Fruit fly (Drosophila melanogaster) whole organism, embryonic: Measurements from ENCODE around the gene CG11596.
A peak's percentile ranks its signal among the peaks of the same experiment; 100 is the strongest.

Experiments
- Abd-B ChIP-seq: fragments of 200-800 bp; sonication (Bioruptor generic); optimal IDR thresholded peaks from 2 replicates; lab custom pipeline; 2018; ENCODE audit warnings: missing biosample characterization, mild to moderate bottlenecking, missing genetic modification characterization, moderate library complexity
- Atf-2 ChIP-seq: fragments of 200-800 bp; sonication (Bioruptor generic); optimal IDR thresholded peaks from 2 replicates; lab custom pipeline; 2016; ENCODE audit warnings: missing biosample characterization, missing genetic modification characterization
- CG12659 ChIP-seq: fragments of 200-800 bp; sonication (Bioruptor generic); optimal IDR thresholded peaks from 3 replicates; lab custom pipeline; 2017; ENCODE audit warnings: mild to moderate bottlenecking, missing biosample characterization, missing genetic modification reagents, missing genetic modification characterization
- CG13424 ChIP-seq: fragments of 200-800 bp; sonication (Bioruptor generic); optimal IDR thresholded peaks from 2 replicates; lab custom pipeline; 2019; ENCODE audit warnings: missing biosample characterization, mild to moderate bottlenecking, missing genetic modification characterization, moderate library complexity
- CG15479 ChIP-seq: fragments of 200-800 bp; sonication (Bioruptor generic); optimal IDR thresholded peaks from 3 replicates; lab custom pipeline; 2019; ENCODE audit warnings: missing biosample characterization, mild to moderate bottlenecking, missing genetic modification characterization, moderate library complexity
- CG17328 ChIP-seq: fragments of 200-800 bp; sonication (Bioruptor generic); IDR thresholded peaks from 2 replicates; pipeline ENCODE4 v1.3.6; 2022; ENCODE audit warnings: missing biosample characterization, missing genetic modification characterization
- CG17912 ChIP-seq: fragments of 200-800 bp; sonication (Bioruptor generic); optimal IDR thresholded peaks from 2 replicates; lab custom pipeline; 2018; ENCODE audit warnings: missing biosample characterization, mild to moderate bottlenecking, missing genetic modification characterization
- CG18764 ChIP-seq: fragments of 200-800 bp; sonication (Bioruptor generic); optimal IDR thresholded peaks from 3 replicates; lab custom pipeline; 2016; ENCODE audit warnings: missing biosample characterization, missing genetic modification characterization
- CG31388 ChIP-seq: fragments of 200-800 bp; sonication (Bioruptor generic); optimal IDR thresholded peaks from 2 replicates; lab custom pipeline; 2016; ENCODE audit warnings: missing biosample characterization, missing genetic modification characterization
- CG4404 ChIP-seq: fragments of 200-800 bp; sonication (Bioruptor generic); IDR thresholded peaks from 2 replicates; pipeline ENCODE4 v1.3.6; 2022; ENCODE audit warnings: missing biosample characterization, missing genetic modification characterization
- CG4820 ChIP-seq: fragments of 200-800 bp; sonication (Bioruptor generic); optimal IDR thresholded peaks from 3 replicates; lab custom pipeline; 2016; ENCODE audit warnings: missing biosample characterization, missing genetic modification characterization
- CG5180 ChIP-seq: fragments of 200-800 bp; sonication (Bioruptor generic); optimal IDR thresholded peaks from 3 replicates; lab custom pipeline; 2017; ENCODE audit warnings: missing biosample characterization, missing genetic modification characterization, mild to moderate bottlenecking, moderate library complexity, missing genetic modification reagents
- CG6175 ChIP-seq: fragments of 200-800 bp; sonication (Bioruptor generic); IDR thresholded peaks from 3 replicates; pipeline ENCODE4 v1.3.6; 2022; ENCODE audit warnings: missing biosample characterization, missing genetic modification characterization
- CG8089 ChIP-seq: fragments of 200-800 bp; sonication (Bioruptor generic); optimal IDR thresholded peaks from 3 replicates; lab custom pipeline; 2016; ENCODE audit warnings: missing biosample characterization, missing genetic modification characterization
- CG8281 ChIP-seq: fragments of 200-800 bp; sonication (Bioruptor generic); optimal IDR thresholded peaks from 2 replicates; lab custom pipeline; 2018; ENCODE audit warnings: missing biosample characterization, mild to moderate bottlenecking, missing genetic modification characterization, moderate library complexity
- CG8290 ChIP-seq, 3 experiments: fragments of 200-800 bp; sonication (Bioruptor generic); optimal IDR thresholded peaks; 2 replicates each; lab custom pipeline; 2016 to 2019; ENCODE audit warnings: missing biosample characterization in 3 of 3, missing genetic modification characterization in 3 of 3, mild to moderate bottlenecking in 2 of 3, moderate library complexity in 1 of 3
- CG8478 ChIP-seq: fragments of >200 bp; optimal IDR thresholded peaks from 2 replicates; lab custom pipeline; 2018
- CG9215 ChIP-seq: fragments of 200-800 bp; sonication (Bioruptor generic); IDR thresholded peaks from 2 replicates; pipeline ENCODE4 v1.3.6; 2022; ENCODE audit warnings: missing biosample characterization, missing genetic modification characterization
- CG9876 ChIP-seq: fragments of 200-800 bp; sonication (Bioruptor generic); optimal IDR thresholded peaks from 2 replicates; lab custom pipeline; 2016; ENCODE audit warnings: missing biosample characterization, missing genetic modification characterization
- D19A ChIP-seq: fragments of 200-800 bp; optimal IDR thresholded peaks from 3 replicates; lab custom pipeline; 2019; ENCODE audit warnings: missing biosample characterization, mild to moderate bottlenecking, missing genetic modification characterization, moderate library complexity
- Drgx ChIP-seq: fragments of 200-800 bp; sonication (Bioruptor generic); IDR thresholded peaks from 2 replicates; pipeline ENCODE4 v1.3.6; 2022; ENCODE audit warnings: missing biosample characterization, missing genetic modification characterization
- HLH3B ChIP-seq: fragments of 200-800 bp; sonication (Bioruptor generic); IDR thresholded peaks from 2 replicates; pipeline ENCODE4 v1.3.6; 2022; ENCODE audit warnings: missing biosample characterization, missing genetic modification characterization
- Hey ChIP-seq: fragments of 200-800 bp; sonication (Bioruptor generic); optimal IDR thresholded peaks from 3 replicates; lab custom pipeline; 2018; ENCODE audit warnings: missing biosample characterization, mild to moderate bottlenecking, missing genetic modification characterization
- Hr39 ChIP-seq: fragments of >200 bp; optimal IDR thresholded peaks from 2 replicates; lab custom pipeline; 2017
- Meics ChIP-seq: fragments of 200-800 bp; sonication (Bioruptor generic); optimal IDR thresholded peaks from 2 replicates; lab custom pipeline; 2017; ENCODE audit warnings: missing biosample characterization, mild to moderate bottlenecking, missing genetic modification characterization
- Myb ChIP-seq: fragments of 200-800 bp; sonication (Bioruptor generic); optimal IDR thresholded peaks from 2 replicates; lab custom pipeline; 2016; ENCODE audit warnings: missing biosample characterization, missing genetic modification characterization
- NC2β ChIP-seq: fragments of 200-800 bp; sonication (Bioruptor generic); optimal IDR thresholded peaks from 2 replicates; lab custom pipeline; 2016; ENCODE audit warnings: missing biosample characterization, missing genetic modification characterization
- NFAT ChIP-seq: fragments of 200-800 bp; sonication (Bioruptor generic); IDR thresholded peaks from 2 replicates; pipeline ENCODE4 v1.3.6; 2022; ENCODE audit warnings: missing biosample characterization, missing genetic modification characterization
- NfI ChIP-seq: fragments of 200-800 bp; sonication (Bioruptor generic); optimal IDR thresholded peaks from 3 replicates; lab custom pipeline; 2018; ENCODE audit warnings: missing biosample characterization, mild to moderate bottlenecking, missing genetic modification characterization, moderate library complexity
- Scr ChIP-seq: fragments of 200-800 bp; sonication (Bioruptor generic); IDR thresholded peaks from 2 replicates; pipeline ENCODE4 v1.3.6; 2022; ENCODE audit warnings: missing biosample characterization, missing genetic modification characterization; ENCODE audit not compliant: partially characterized antibody
- Sin3A ChIP-seq: fragments of >200 bp; optimal IDR thresholded peaks from 2 replicates; lab custom pipeline; 2018
- Six4 ChIP-seq: fragments of 200-800 bp; sonication (Bioruptor generic); optimal IDR thresholded peaks from 2 replicates; lab custom pipeline; 2016; ENCODE audit warnings: missing biosample characterization, missing genetic modification characterization
- Stat92E ChIP-seq, 3 experiments: fragments of >200 bp in 2 of 3; fragments of 200-800 bp in 1 of 3; sonication (Bioruptor generic) in 1 of 3; optimal IDR thresholded peaks; 2 replicates each; lab custom pipeline; 2017 to 2019; ENCODE audit warnings: missing biosample characterization in 3 of 3, missing genetic modification characterization in 3 of 3, mild to moderate bottlenecking in 1 of 3, moderate library complexity in 1 of 3
- ase ChIP-seq: fragments of 200-800 bp; sonication (Bioruptor generic); IDR thresholded peaks from 3 replicates; pipeline ENCODE4 v1.3.6; 2022; ENCODE audit warnings: missing biosample characterization, missing genetic modification characterization
- ash1 ChIP-seq: fragments of 200-800 bp; sonication (Bioruptor generic); optimal IDR thresholded peaks from 2 replicates; lab custom pipeline; 2018; ENCODE audit warnings: missing biosample characterization, mild to moderate bottlenecking, missing genetic modification characterization
- bsh ChIP-seq, 2 experiments: fragments of 200-800 bp; sonication (Bioruptor generic); optimal IDR thresholded peaks; 2 replicates each; lab custom pipeline; 2017 to 2018; ENCODE audit warnings: mild to moderate bottlenecking in 2 of 2, missing biosample characterization in 2 of 2, missing genetic modification characterization in 2 of 2, moderate library complexity in 1 of 2
- dimm ChIP-seq: fragments of 200-800 bp; sonication (Bioruptor generic); IDR thresholded peaks from 2 replicates; pipeline ENCODE4 v1.3.6; 2022; ENCODE audit warnings: missing biosample characterization, missing genetic modification characterization
- grn ChIP-seq: fragments of 200-800 bp; sonication (Bioruptor generic); optimal IDR thresholded peaks from 3 replicates; lab custom pipeline; 2017; ENCODE audit warnings: missing biosample characterization, missing genetic modification characterization
- jumu ChIP-seq: fragments of 200-800 bp; sonication (Bioruptor generic); optimal IDR thresholded peaks from 3 replicates; lab custom pipeline; 2016; ENCODE audit warnings: missing biosample characterization, missing genetic modification characterization
- ken ChIP-seq: fragments of 200-800 bp; sonication (Bioruptor generic); IDR thresholded peaks from 3 replicates; pipeline ENCODE4 v1.3.6; 2022; ENCODE audit warnings: missing biosample characterization, missing genetic modification characterization
- kni ChIP-seq: fragments of 200-800 bp; sonication (Bioruptor generic); optimal IDR thresholded peaks from 3 replicates; lab custom pipeline; 2017; ENCODE audit warnings: mild to moderate bottlenecking, missing biosample characterization, missing genetic modification reagents, missing genetic modification characterization
- lola ChIP-seq, 3 experiments: fragments of >200 bp in 2 of 3; fragments of 200-800 bp in 1 of 3; sonication (Bioruptor generic) in 1 of 3; optimal IDR thresholded peaks; 2 replicates each; lab custom pipeline; 2017 to 2019; ENCODE audit warnings: missing biosample characterization in 3 of 3, missing genetic modification characterization in 3 of 3, mild to moderate bottlenecking in 1 of 3, moderate library complexity in 1 of 3
- maf-S ChIP-seq: fragments of 200-800 bp; sonication (Bioruptor generic); optimal IDR thresholded peaks from 2 replicates; lab custom pipeline; 2016; ENCODE audit warnings: missing biosample characterization, missing genetic modification characterization
- nmo ChIP-seq: fragments of 200-800 bp; sonication (Bioruptor generic); optimal IDR thresholded peaks from 2 replicates; lab custom pipeline; 2018; ENCODE audit warnings: missing biosample characterization, mild to moderate bottlenecking, missing genetic modification characterization, moderate library complexity
- p53 ChIP-seq: fragments of 200-800 bp; sonication (Bioruptor generic); optimal IDR thresholded peaks from 2 replicates; lab custom pipeline; 2016; ENCODE audit warnings: missing biosample characterization, missing genetic modification characterization
- row ChIP-seq: fragments of 200-800 bp; sonication (Bioruptor generic); IDR thresholded peaks from 3 replicates; pipeline ENCODE4 v1.3.6; 2022; ENCODE audit warnings: missing biosample characterization, missing genetic modification characterization
- ssp ChIP-seq: fragments of 200-800 bp; sonication (Bioruptor generic); IDR thresholded peaks from 2 replicates; pipeline ENCODE4 v1.3.6; 2022; ENCODE audit warnings: missing biosample characterization, missing genetic modification characterization
- tap ChIP-seq: fragments of 200-800 bp; optimal IDR thresholded peaks from 3 replicates; lab custom pipeline; 2019; ENCODE audit warnings: missing biosample characterization, mild to moderate bottlenecking, missing genetic modification characterization, moderate library complexity
- toy ChIP-seq: fragments of 200-800 bp; sonication (Bioruptor generic); IDR thresholded peaks from 2 replicates; pipeline ENCODE4 v1.3.6; 2022; ENCODE audit warnings: missing biosample characterization, missing genetic modification characterization
- vnd ChIP-seq: fragments of 200-800 bp; sonication (Bioruptor generic); IDR thresholded peaks from 3 replicates; pipeline ENCODE4 v1.3.6; 2022; ENCODE audit warnings: missing biosample characterization, missing genetic modification characterization; ENCODE audit not compliant: partially characterized antibody

CG11596 gene

dm6 chrX:1941669-1942092 lies 14.2 kb downstream of the CG11596 start, which contains the start of gene Hr4 (continued):
- TF ChIP-seq Scr (GFP tag; lab: Robert Waterston, UW) (no peak), CG15479 (GFP tag; lab: Kevin White, UChicago) (no peak), CG9876 (GFP tag; lab: Kevin White, UChicago) (no peak), Hr39 (lab: Kevin White, UChicago) (no peak), Atf-2 (GFP tag; lab: Kevin White, UChicago) (no peak), Abd-B (GFP tag; lab: Kevin White, UChicago) (no peak), Hey (tag; lab: Kevin White, UChicago) (no peak), CG4820 (no peak), D19A (tag; lab: Kevin White, UChicago) (peak; percentile 83), NC2β (GFP tag; lab: Kevin White, UChicago) (no peak), Meics (no peak), maf-S (GFP tag; lab: Kevin White, UChicago) (no peak), row (GFP tag; lab: Robert Waterston, UW) (no peak), tap (tag; lab: Kevin White, UChicago) (no peak), Myb (GFP tag; lab: Kevin White, UChicago) (no peak), Stat92E (GFP tag; optimal IDR thresholded peaks at IDR 0.05; lab: Kevin White, UChicago) (peak in 1 of 3 experiments; percentile 40), lola (GFP tag; optimal IDR thresholded peaks at IDR 0.05; lab: Kevin White, UChicago) (no peak), Drgx (no peak; the same call in 1 of the 2 replicates), NfI (no peak), ssp (no peak), p53 (GFP tag; lab: Kevin White, UChicago) (no peak), jumu (no peak), CG17912 (GFP tag; lab: Kevin White, UChicago) (no peak), Six4 (no peak), CG9215 (no peak)
- TF ChIP-seq, all 482 proteins: peak for 33

DNA sequence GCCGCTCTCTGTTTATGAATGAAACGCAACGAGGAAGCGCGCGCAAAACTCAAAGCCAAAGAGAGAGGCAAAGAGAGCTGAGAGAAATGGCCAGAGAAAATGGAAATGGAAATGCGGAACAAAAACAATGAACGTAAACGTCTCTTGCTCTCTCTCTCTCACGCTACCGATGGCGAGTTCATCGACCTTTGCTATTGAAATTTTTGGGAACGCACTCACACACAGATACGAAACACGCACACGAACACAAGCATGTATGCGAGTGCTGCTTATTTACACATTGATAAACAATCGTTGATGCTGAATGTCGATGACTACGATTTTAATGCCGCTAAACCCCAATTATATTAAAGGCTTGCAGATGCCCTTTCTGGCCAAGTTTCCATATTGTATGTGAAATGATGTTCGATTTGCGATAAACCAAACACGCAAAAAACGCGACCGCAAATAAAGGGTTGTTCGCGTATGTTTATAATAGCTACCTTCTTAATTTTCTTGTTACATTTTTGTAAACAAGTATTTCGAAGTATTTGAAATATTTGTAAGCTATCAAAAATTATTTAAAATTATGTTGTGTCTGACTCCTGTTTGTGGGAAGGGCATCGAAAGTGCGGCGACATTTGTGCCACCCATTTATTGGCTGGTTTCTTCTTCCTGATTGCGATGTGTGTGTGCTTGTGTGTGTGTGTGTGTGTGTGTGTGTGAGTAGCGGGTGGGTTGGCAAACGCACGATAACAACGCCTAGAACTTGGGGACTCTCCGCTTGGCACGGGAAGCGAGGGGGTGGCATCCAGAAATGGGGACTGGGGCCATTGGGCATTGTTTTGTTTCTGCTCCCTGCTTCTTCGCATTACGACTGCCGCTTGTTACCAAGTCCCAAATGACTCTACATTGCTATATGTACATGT lies 16.1 kb downstream of the CG11596 start:
- no peak for TF ChIP-seq NFAT (GFP tag; lab: Robert Waterston, UW)
- TF ChIP-seq CG8478 (lab: Kevin White, UChicago) = no peak
- TF ChIP-seq grn = peak; percentile 58
- TF ChIP-seq CG12659 = peak; percentile 36
- TF ChIP-seq vnd = no peak
- TF ChIP-seq CG4404 (GFP tag; lab: Robert Waterston, UW) = no peak
- TF ChIP-seq CG6175 (GFP tag; lab: Robert Waterston, UW) = no peak
- TF ChIP-seq CG17328 (GFP tag; lab: Robert Waterston, UW) = peak; percentile 40; the same call in 1 of the 2 replicates
- peak; percentile 14; the same call in 1 of the 3 replicates for TF ChIP-seq ase (GFP tag; lab: Robert Waterston, UW)
- peak; percentile 49 for TF ChIP-seq CG8089 (GFP tag; lab: Kevin White, UChicago)
- no peak for TF ChIP-seq ash1 (GFP tag; lab: Kevin White, UChicago)
- no peak for TF ChIP-seq dimm (GFP tag; lab: Robert Waterston, UW)
- TF ChIP-seq CG18764 (GFP tag; lab: Kevin White, UChicago) = peak; percentile 9
- TF ChIP-seq CG13424 (tag; lab: Kevin White, UChicago) = peak; percentile 77
- TF ChIP-seq CG5180 (GFP tag; lab: Kevin White, UChicago) = no peak
- no peak for TF ChIP-seq kni (GFP tag; lab: Kevin White, UChicago)
- TF ChIP-seq toy = no peak
- TF ChIP-seq CG31388 (GFP tag; lab: Kevin White, UChicago) = no peak
- TF ChIP-seq nmo = peak; percentile 90
- TF ChIP-seq CG8281 (tag; lab: Kevin White, UChicago) = peak; percentile 32
- TF ChIP-seq HLH3B (GFP tag; lab: Robert Waterston, UW) = peak; percentile 41
- peak in 1 of 2 experiments; percentile 85 for TF ChIP-seq bsh (GFP tag; optimal IDR thresholded peaks at IDR 0.05; lab: Kevin White, UChicago)
- TF ChIP-seq CG8290 (GFP tag; optimal IDR thresholded peaks at IDR 0.05; lab: Kevin White, UChicago) = no peak
- no peak for TF ChIP-seq CG8290 (tag; optimal IDR thresholded peaks at IDR 0.05; lab: Kevin White, UChicago)
- no peak for TF ChIP-seq ken
- no peak for TF ChIP-seq Sin3A (lab: Kevin White, UChicago)
